Fruit fly (Drosophila melanogaster) S2 (cell line): ENCODE results near the gene f.

Source experiments
- CG8478 ChIP-seq: fragments of >200 bp; optimal IDR thresholded peaks from 2 replicates; lab custom pipeline; 2018
- CTCF ChIP-seq, 2 experiments: fragments of >200 bp; optimal IDR thresholded peaks; 2 replicates each; lab custom pipeline; 2018

DNA sequence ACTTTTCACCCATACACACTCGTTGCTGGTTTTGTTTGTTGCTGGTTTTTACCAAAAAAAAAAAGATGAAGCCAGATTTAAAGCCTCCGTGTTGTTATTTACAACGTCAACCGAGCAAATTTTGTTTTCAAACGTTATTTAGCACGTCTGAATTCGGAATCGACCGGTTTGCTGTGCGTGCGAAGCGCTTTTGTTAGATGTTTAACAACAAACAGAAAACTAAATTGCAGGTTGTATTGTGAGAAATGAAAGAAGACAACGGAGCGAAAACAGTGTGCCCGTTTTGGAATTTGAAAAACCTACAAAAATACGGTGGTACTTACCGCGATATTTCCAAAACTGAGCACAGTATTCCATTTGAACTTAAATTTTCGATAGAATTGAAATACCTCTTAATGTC, 69.0 kb downstream of the f start, which contains the start of gene Fim:
- TF ChIP-seq CG8478 (lab: Kevin White, UChicago) = no peak
- no peak for TF ChIP-seq CTCF (optimal IDR thresholded peaks at IDR 0.05; lab: Kevin White, UChicago)
